Worm (Caenorhabditis elegans): ENCODE data around the gene T25E4.2.

- TF ChIP-seq pes-1 (GFP tag; IDR thresholded peaks at IDR 0.05) (no peak), tra-4 (tag; optimal IDR thresholded peaks at IDR 0.05) (no peak), aly-1 (tag; optimal IDR thresholded peaks at IDR 0.05) (no peak), scrt-1 (GFP tag; IDR thresholded peaks at IDR 0.05) (no peak), B0310.2 (tag; optimal IDR thresholded peaks at IDR 0.05) (no peak)
Measured at ce11 chrII:5554788-5555187, 27.4 kb downstream of the T25E4.2 start.

Data from whole organism, early embryonic.